Worm (Caenorhabditis elegans) whole organism, mixed stage, embryonic: ENCODE measurements around the gene C06B8.7.

Experiments used
- ceh-39 ChIP-seq: fragments of 150-350 bp; optimal IDR thresholded peaks from 2 replicates; lab custom pipeline; 2014; ENCODE audit warnings: missing biosample characterization, missing genetic modification characterization
- elt-1 ChIP-seq: sonication (generic microtip); optimal IDR thresholded peaks from 2 replicates; lab custom pipeline; 2017; ENCODE audit warnings: missing genetic modification characterization, mild to moderate bottlenecking, missing compliant biosample characterization, antibody characterized with exemption, moderate library complexity, borderline replicate concordance; ENCODE audit not compliant: insufficient read depth
- elt-3 ChIP-seq: fragments of 150-350 bp; optimal IDR thresholded peaks from 2 replicates; lab custom pipeline; 2014; ENCODE audit warnings: missing biosample characterization, missing genetic modification characterization
- ham-2 ChIP-seq: fragments of 200-800 bp; sonication (Bioruptor generic); optimal IDR thresholded peaks from 2 replicates; lab custom pipeline; 2018; ENCODE audit warnings: mild to moderate bottlenecking, missing genetic modification characterization, missing compliant biosample characterization
- lin-13 ChIP-seq: fragments of 150-350 bp; optimal IDR thresholded peaks from 2 replicates; lab custom pipeline; 2014; ENCODE audit warnings: missing biosample characterization, missing genetic modification characterization
- mls-2 ChIP-seq: sonication (generic microtip); optimal IDR thresholded peaks from 2 replicates; lab custom pipeline; 2016; ENCODE audit warnings: mild to moderate bottlenecking, missing genetic modification characterization, moderate library complexity, missing compliant biosample characterization
- nhr-12 ChIP-seq: fragments of 150-350 bp; optimal IDR thresholded peaks from 2 replicates; lab custom pipeline; 2014; ENCODE audit warnings: missing biosample characterization, missing genetic modification characterization
- nhr-237 ChIP-seq: fragments of 150-350 bp; optimal IDR thresholded peaks from 2 replicates; lab custom pipeline; 2014; ENCODE audit warnings: missing biosample characterization, missing genetic modification characterization
- nhr-28 ChIP-seq: fragments of 150-350 bp; optimal IDR thresholded peaks from 2 replicates; lab custom pipeline; 2014; ENCODE audit warnings: missing biosample characterization, missing genetic modification characterization
- snpc-4 ChIP-seq: fragments of 150-350 bp; optimal IDR thresholded peaks from 2 replicates; lab custom pipeline; 2014; ENCODE audit warnings: missing biosample characterization, missing genetic modification characterization
- unc-62 ChIP-seq: fragments of 150-350 bp; optimal IDR thresholded peaks from 2 replicates; lab custom pipeline; 2014; ENCODE audit warnings: missing biosample characterization, missing genetic modification reagents, missing genetic modification characterization

DNA sequence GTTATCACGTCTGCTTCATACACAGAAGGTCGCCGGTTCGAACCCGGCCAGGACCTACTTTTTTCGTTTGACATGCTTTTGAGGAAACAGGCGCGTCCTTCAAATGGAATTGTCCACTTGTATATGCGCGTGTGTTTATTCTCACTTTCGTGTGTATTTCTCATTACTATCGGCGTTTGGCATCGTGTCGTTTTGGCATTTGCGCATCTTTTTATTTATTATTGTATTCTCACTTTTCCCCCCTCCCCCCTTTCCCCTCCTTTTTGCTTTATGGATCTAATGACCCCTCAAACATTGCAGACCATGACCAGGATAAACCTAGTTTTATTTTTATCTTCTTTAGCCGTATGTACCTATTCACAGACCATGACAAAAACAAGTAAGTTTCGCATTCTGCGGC is 18.9 kb downstream of the C06B8.7 start, which contains the start of gene F21A3.3:
- no peak for TF ChIP-seq lin-13 (tag; lab: Kevin White, UChicago)
- no peak for TF ChIP-seq elt-3
- TF ChIP-seq nhr-12 (tag; lab: Kevin White, UChicago): no peak
- TF ChIP-seq elt-1 (tag; lab: Kevin White, UChicago): no peak
- TF ChIP-seq snpc-4: no peak
- no peak for TF ChIP-seq unc-62 (GFP tag; lab: Kevin White, UChicago)
- no peak for TF ChIP-seq mls-2
- TF ChIP-seq ham-2 (GFP tag; lab: Kevin White, UChicago): no peak
- TF ChIP-seq nhr-237 (tag; lab: Kevin White, UChicago): no peak
- TF ChIP-seq ceh-39 (tag; lab: Kevin White, UChicago): no peak
- TF ChIP-seq nhr-28 (tag; lab: Kevin White, UChicago): no peak
